Fruit fly (Drosophila melanogaster) whole organism, prepupa: ENCODE measurements around the gene CG14573.

Experiments used
- Blimp-1 ChIP-seq: fragments of 200-800 bp; sonication (Bioruptor generic); optimal IDR thresholded peaks from 3 replicates; lab custom pipeline; 2017; ENCODE audit warnings: missing biosample characterization, missing genetic modification characterization, mild to moderate bottlenecking, moderate library complexity, missing genetic modification reagents
- CG10631 ChIP-seq: fragments of 200-800 bp; sonication (Bioruptor generic); optimal IDR thresholded peaks from 2 replicates; lab custom pipeline; 2016; ENCODE audit warnings: missing biosample characterization, missing genetic modification characterization
- CG10669 ChIP-seq: fragments of 200-800 bp; sonication (Bioruptor generic); optimal IDR thresholded peaks from 3 replicates; lab custom pipeline; 2018; ENCODE audit warnings: missing biosample characterization, mild to moderate bottlenecking, missing genetic modification characterization, moderate library complexity
- CG11762 ChIP-seq: fragments of 200-800 bp; sonication (Bioruptor generic); optimal IDR thresholded peaks from 3 replicates; lab custom pipeline; 2016; ENCODE audit warnings: missing biosample characterization, missing genetic modification characterization; ENCODE audit not compliant: insufficient read depth
- CG11902 ChIP-seq: fragments of 200-800 bp; sonication (Bioruptor generic); optimal IDR thresholded peaks from 3 replicates; lab custom pipeline; 2016; ENCODE audit warnings: missing biosample characterization, missing genetic modification characterization
- CG3032 ChIP-seq: fragments of 200-800 bp; optimal IDR thresholded peaks from 2 replicates; lab custom pipeline; 2019; ENCODE audit warnings: missing biosample characterization, mild to moderate bottlenecking, missing genetic modification characterization, moderate library complexity
- CG31627 ChIP-seq: fragments of 200-800 bp; sonication (Bioruptor generic); optimal IDR thresholded peaks from 3 replicates; lab custom pipeline; 2016; ENCODE audit warnings: missing biosample characterization, missing genetic modification characterization
- CG32006 ChIP-seq: fragments of 200-800 bp; sonication (Bioruptor generic); optimal IDR thresholded peaks from 3 replicates; lab custom pipeline; 2017; ENCODE audit warnings: missing biosample characterization, mild to moderate bottlenecking, missing genetic modification characterization
- CG34406 ChIP-seq: fragments of 200-800 bp; sonication (Bioruptor generic); optimal IDR thresholded peaks from 3 replicates; lab custom pipeline; 2016; ENCODE audit warnings: missing biosample characterization, missing genetic modification characterization
- CG3919 ChIP-seq: fragments of 200-800 bp; sonication (Bioruptor generic); optimal IDR thresholded peaks from 3 replicates; lab custom pipeline; 2016; ENCODE audit warnings: missing biosample characterization, missing genetic modification characterization
- CG6163 ChIP-seq: fragments of 200-800 bp; sonication (Bioruptor generic); IDR thresholded peaks from 3 replicates; pipeline ENCODE4 v1.3.6; 2022; ENCODE audit warnings: missing biosample characterization, missing genetic modification characterization
- CG6276 ChIP-seq: fragments of 200-800 bp; sonication (Bioruptor generic); optimal IDR thresholded peaks from 2 replicates; lab custom pipeline; 2017; ENCODE audit warnings: missing biosample characterization, mild to moderate bottlenecking, missing genetic modification characterization
- CG7368 ChIP-seq: fragments of 200-800 bp; sonication (Bioruptor generic); optimal IDR thresholded peaks from 3 replicates; lab custom pipeline; 2016; ENCODE audit warnings: missing biosample characterization, missing genetic modification characterization
- Eip75B ChIP-seq: fragments of 200-800 bp; sonication (Bioruptor generic); optimal IDR thresholded peaks from 3 replicates; lab custom pipeline; 2016; ENCODE audit warnings: missing biosample characterization, missing genetic modification characterization
- Eip78C ChIP-seq: fragments of 200-800 bp; sonication (Bioruptor generic); peaks from one replicate; lab custom pipeline; 2016; ENCODE audit warnings: missing biosample characterization, missing genetic modification characterization
- Ets21C ChIP-seq: fragments of 200-800 bp; sonication (Bioruptor generic); optimal IDR thresholded peaks from 3 replicates; lab custom pipeline; 2016; ENCODE audit warnings: missing biosample characterization, missing genetic modification characterization
- Ets96B ChIP-seq: fragments of 200-800 bp; optimal IDR thresholded peaks from 2 replicates; lab custom pipeline; 2019; ENCODE audit warnings: missing biosample characterization, mild to moderate bottlenecking, missing genetic modification characterization, moderate library complexity
- Gug ChIP-seq: fragments of 200-800 bp; sonication (Bioruptor generic); IDR thresholded peaks from 2 replicates; pipeline ENCODE4 v1.3.6; 2022; ENCODE audit warnings: missing biosample characterization, missing genetic modification characterization
- Hr38 ChIP-seq: sonication (Bioruptor generic); optimal IDR thresholded peaks from 2 replicates; lab custom pipeline; 2016; ENCODE audit warnings: missing biosample characterization, missing genetic modification characterization
- Hr39 ChIP-seq: fragments of 200-800 bp; sonication (Bioruptor generic); optimal IDR thresholded peaks from 2 replicates; lab custom pipeline; 2016; ENCODE audit warnings: missing biosample characterization, missing genetic modification characterization
- Hr4 ChIP-seq: fragments of 200-800 bp; sonication (Bioruptor generic); optimal IDR thresholded peaks from 3 replicates; lab custom pipeline; 2016; ENCODE audit warnings: missing biosample characterization, missing genetic modification characterization
- Lpt ChIP-seq: fragments of 200-800 bp; sonication (Bioruptor generic); optimal IDR thresholded peaks from 3 replicates; lab custom pipeline; 2016; ENCODE audit warnings: missing biosample characterization, missing genetic modification characterization
- Met ChIP-seq: fragments of 200-800 bp; sonication (Bioruptor generic); optimal IDR thresholded peaks from 3 replicates; lab custom pipeline; 2016; ENCODE audit warnings: missing biosample characterization, missing genetic modification characterization
- Smox ChIP-seq: fragments of 200-800 bp; sonication (Bioruptor generic); optimal IDR thresholded peaks from 3 replicates; lab custom pipeline; 2016; ENCODE audit warnings: missing biosample characterization, missing genetic modification characterization
- Sox102F ChIP-seq: fragments of 200-800 bp; sonication (Bioruptor generic); optimal IDR thresholded peaks from 2 replicates; lab custom pipeline; 2016; ENCODE audit warnings: missing biosample characterization, mild to moderate bottlenecking, missing genetic modification characterization
- Sox14 ChIP-seq: fragments of 200-800 bp; sonication (Bioruptor generic); optimal IDR thresholded peaks from 3 replicates; lab custom pipeline; 2016; ENCODE audit warnings: missing biosample characterization, missing genetic modification characterization
- achi ChIP-seq: fragments of 200-800 bp; sonication (Bioruptor generic); optimal IDR thresholded peaks from 3 replicates; lab custom pipeline; 2016; ENCODE audit warnings: missing biosample characterization, missing genetic modification characterization
- cyc ChIP-seq: fragments of 200-800 bp; sonication (Bioruptor generic); optimal IDR thresholded peaks from 3 replicates; lab custom pipeline; 2016; ENCODE audit warnings: missing biosample characterization, missing genetic modification characterization
- dsx ChIP-seq: fragments of 200-800 bp; optimal IDR thresholded peaks from 3 replicates; lab custom pipeline; 2019; ENCODE audit warnings: missing biosample characterization, mild to moderate bottlenecking, missing genetic modification characterization, moderate library complexity; ENCODE audit not compliant: poor library complexity, severe bottlenecking
- eg ChIP-seq: fragments of 200-800 bp; sonication (Bioruptor generic); IDR thresholded peaks from 3 replicates; pipeline ENCODE4 v1.3.6; 2022; ENCODE audit warnings: missing biosample characterization, missing genetic modification characterization
- esn ChIP-seq: fragments of 200-800 bp; sonication (Bioruptor generic); optimal IDR thresholded peaks from 2 replicates; lab custom pipeline; 2016; ENCODE audit warnings: missing biosample characterization, mild to moderate bottlenecking, missing genetic modification characterization, moderate library complexity
- fd59A ChIP-seq: fragments of 200-800 bp; sonication (Bioruptor generic); optimal IDR thresholded peaks from 2 replicates; lab custom pipeline; 2017; ENCODE audit warnings: missing biosample characterization, mild to moderate bottlenecking, missing genetic modification characterization, missing genetic modification reagents
- fd85E ChIP-seq: fragments of 200-800 bp; sonication (Bioruptor generic); optimal IDR thresholded peaks from 3 replicates; lab custom pipeline; 2016; ENCODE audit warnings: missing biosample characterization, missing genetic modification characterization
- lz ChIP-seq: fragments of 200-800 bp; sonication (Bioruptor generic); optimal IDR thresholded peaks from 3 replicates; lab custom pipeline; 2016; ENCODE audit warnings: missing biosample characterization, missing genetic modification characterization
- pdm3 ChIP-seq: fragments of 200-800 bp; sonication (Bioruptor generic); optimal IDR thresholded peaks from 3 replicates; lab custom pipeline; 2016; ENCODE audit warnings: missing biosample characterization, missing genetic modification characterization
- salr ChIP-seq, 2 experiments: fragments of 200-800 bp; sonication (Bioruptor generic); optimal IDR thresholded peaks; 3 replicates each; lab custom pipeline; 2016 to 2018; ENCODE audit warnings: missing biosample characterization in 2 of 2, missing genetic modification characterization in 2 of 2, mild to moderate bottlenecking in 1 of 2
- svp ChIP-seq: fragments of 200-800 bp; sonication (Bioruptor generic); peaks from one replicate; lab custom pipeline; 2016; ENCODE audit warnings: missing biosample characterization, missing genetic modification characterization
- vri ChIP-seq: fragments of 200-800 bp; sonication (Bioruptor generic); optimal IDR thresholded peaks from 3 replicates; lab custom pipeline; 2016; ENCODE audit warnings: missing biosample characterization, mild to moderate bottlenecking, missing genetic modification characterization

Gene CG14573

dm6 chr3L:21685753-21686152 is 48.1 kb upstream of the CG14573 start (continued):
- TF ChIP-seq Hr39 (peak; percentile 11), CG3919 (GFP tag; lab: Kevin White, UChicago) (peak; percentile 73), CG34406 (peak; percentile 54), Lpt (GFP tag; lab: Kevin White, UChicago) (peak; percentile 58), Blimp-1 (GFP tag; lab: Kevin White, UChicago) (no peak), eg (GFP tag; lab: Robert Waterston, UW) (no peak), CG11902 (GFP tag; lab: Kevin White, UChicago) (peak; percentile 13), Sox14 (GFP tag; lab: Kevin White, UChicago) (peak; percentile 47), Eip75B (peak; percentile 73), pdm3 (GFP tag; lab: Kevin White, UChicago) (peak; percentile 74), CG10669 (GFP tag; lab: Kevin White, UChicago) (peak; percentile 89), CG3032 (tag; lab: Kevin White, UChicago) (peak; percentile 93), esn (GFP tag; lab: Kevin White, UChicago) (peak; percentile 34), CG6163 (GFP tag; lab: Robert Waterston, UW) (0 out of 3 replicates have a peak, but pooled peaks have one; percentile 25)

DNA sequence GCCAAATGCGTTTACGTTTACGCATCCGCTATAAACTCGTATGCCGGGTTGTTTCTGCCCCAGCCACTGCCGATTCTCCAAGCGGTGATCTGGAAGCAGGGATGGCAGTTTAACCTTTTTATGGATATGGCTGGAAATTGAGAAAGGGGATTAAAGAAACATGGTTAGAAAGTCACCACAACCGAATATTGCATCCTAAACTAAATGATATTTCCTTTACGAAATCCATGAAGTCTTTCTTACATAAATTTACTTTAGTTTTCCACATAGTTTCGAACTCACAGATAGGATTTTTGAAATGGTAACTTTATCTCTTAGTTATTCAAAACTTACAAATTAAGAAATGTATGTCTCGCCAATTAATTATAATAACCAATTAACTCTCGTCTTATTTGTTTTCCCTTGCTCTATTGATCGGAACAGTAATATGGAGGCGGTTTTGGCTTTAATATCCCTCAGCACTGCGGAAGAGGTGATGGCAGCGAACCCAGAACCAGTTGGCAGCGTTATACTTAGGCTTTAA is 45.2 kb upstream of the CG14573 start:
- TF ChIP-seq pdm3 (GFP tag; lab: Kevin White, UChicago) (no peak), fd59A (peak; percentile 1), Eip75B (no peak), Eip78C (GFP tag; lab: Kevin White, UChicago) (peak; percentile 57), Smox (GFP tag; lab: Kevin White, UChicago) (no peak), CG31627 (no peak), svp (GFP tag; lab: Kevin White, UChicago) (peak; percentile 53), CG6163 (GFP tag; lab: Robert Waterston, UW) (no peak)

dm6 chr3L:21694647-21695046 is 39.3 kb upstream of the CG14573 start:
- TF ChIP-seq CG3032 (tag; lab: Kevin White, UChicago), result no peak
- TF ChIP-seq Ets96B (tag; lab: Kevin White, UChicago), result no peak
- no peak for TF ChIP-seq vri (GFP tag; lab: Kevin White, UChicago)
- TF ChIP-seq eg (GFP tag; lab: Robert Waterston, UW), result no peak
- no peak for TF ChIP-seq CG11762 (GFP tag; lab: Kevin White, UChicago)
- TF ChIP-seq Eip75B, result no peak
- no peak for TF ChIP-seq Hr38 (GFP tag; lab: Kevin White, UChicago)

DNA sequence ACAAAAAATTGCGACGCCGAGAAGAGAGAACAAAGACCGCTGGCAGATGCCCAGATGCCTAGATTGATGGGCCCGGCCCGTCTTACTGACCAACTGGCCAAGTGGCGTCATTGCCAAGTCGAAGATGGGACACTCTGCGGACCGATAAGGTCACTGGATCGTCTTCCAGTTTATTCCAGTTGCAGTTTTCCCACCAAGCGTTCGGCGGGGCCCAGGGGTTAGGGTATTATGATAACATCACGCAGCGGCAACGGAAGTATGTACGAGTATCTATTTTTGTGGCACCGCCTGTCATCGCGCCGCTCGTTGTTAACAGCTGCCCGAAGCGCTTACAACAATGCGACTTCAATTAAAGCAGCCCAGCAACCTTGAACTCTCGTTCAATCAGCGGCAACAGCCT is 33.8 kb upstream of the CG14573 start:
- TF ChIP-seq CG10631 (GFP tag; lab: Kevin White, UChicago) (no peak), achi (GFP tag; lab: Kevin White, UChicago) (no peak), CG6163 (GFP tag; lab: Robert Waterston, UW) (0 out of 3 replicates have a peak, but pooled peaks have one; percentile 12)

- TF ChIP-seq Smox (GFP tag; lab: Kevin White, UChicago) (no peak), CG31627 (no peak), CG6163 (GFP tag; lab: Robert Waterston, UW) (no peak), Gug (GFP tag; lab: Robert Waterston, UW) (no peak), cyc (no peak), svp (GFP tag; lab: Kevin White, UChicago) (peak; percentile 40)
Measured at dm6 chr3L:21700945-21701344, 33.0 kb upstream of the CG14573 start.

dm6 chr3L:21706144-21706926 is 27.6 kb upstream of the CG14573 start, which contains the start of gene CG32447:
Gene CG32447, minus strand, starts transcription at chr3L:21706365.
- TF ChIP-seq CG6276 (GFP tag; lab: Kevin White, UChicago) (peak; percentile 11), Eip78C (GFP tag; lab: Kevin White, UChicago) (peak; percentile 63), Blimp-1 (GFP tag; lab: Kevin White, UChicago) (no peak), Lpt (GFP tag; lab: Kevin White, UChicago) (no peak), dsx (GFP tag; lab: Kevin White, UChicago) (no peak), esn (GFP tag; lab: Kevin White, UChicago) (no peak), salr (GFP tag; optimal IDR thresholded peaks at IDR 0.05; lab: Kevin White, UChicago) (peak in 1 of 2 experiments; percentile 13), CG3032 (tag; lab: Kevin White, UChicago) (no peak), Hr4 (peak; percentile 22), Ets96B (tag; lab: Kevin White, UChicago) (no peak), CG31627 (no peak), lz (GFP tag; lab: Kevin White, UChicago) (no peak), Sox102F (no peak), CG32006 (GFP tag; lab: Kevin White, UChicago) (peak; percentile 59), Met (GFP tag; lab: Kevin White, UChicago) (no peak), Ets21C (GFP tag; lab: Kevin White, UChicago) (no peak), CG7368 (GFP tag; lab: Kevin White, UChicago) (no peak), fd85E (GFP tag; lab: Kevin White, UChicago) (no peak), vri (GFP tag; lab: Kevin White, UChicago) (no peak)
